Worm (Caenorhabditis elegans): Measurements from ENCODE around the gene stdh-1.

The stdh-1 gene

ce11 chrV:13908120-13908915, 2.0 kb downstream of the stdh-1 start (continued):
- TF ChIP-seq lir-3 (tag; optimal IDR thresholded peaks at IDR 0.05; ENCODE audit: poor library complexity), result peak; percentile 17
- TF ChIP-seq efl-1 (optimal IDR thresholded peaks at IDR 0.05), result no peak
- no peak for TF ChIP-seq efl-1 (GFP tag; optimal IDR thresholded peaks at IDR 0.05 in 1 of 2)
- TF ChIP-seq grh-1 (GFP tag; IDR thresholded peaks at IDR 0.05), result no peak
- TF ChIP-seq dsc-1 (tag; optimal IDR thresholded peaks at IDR 0.05), result no peak
- no peak for TF ChIP-seq C16A3.4 (tag; optimal IDR thresholded peaks at IDR 0.05)
- TF ChIP-seq sptf-1 (tag; optimal IDR thresholded peaks at IDR 0.05), result no peak

- TF ChIP-seq vab-15 (tag; optimal IDR thresholded peaks at IDR 0.05) (no peak), tlp-1 (tag; optimal IDR thresholded peaks at IDR 0.05) (no peak), ceh-88 (GFP tag; IDR thresholded peaks at IDR 0.05) (peak; percentile 1; the same call in 1 of the 2 replicates), nhr-20 (tag; optimal IDR thresholded peaks at IDR 0.05) (no peak), nhr-71 (tag; optimal IDR thresholded peaks at IDR 0.05) (no peak)
Observed at ce11 chrV:13908916-13909176, 2.6 kb downstream of the stdh-1 start, which contains the start of gene C06B3.6. TSS of gene C06B3.6 (minus strand) at chrV:13908967.

- TF ChIP-seq dsc-1 (tag; optimal IDR thresholded peaks at IDR 0.05) (peak; percentile 84), nhr-84 (tag; optimal IDR thresholded peaks at IDR 0.05) (no peak), fkh-8 (tag; optimal IDR thresholded peaks at IDR 0.05) (peak; percentile 90), skn-1 (tag; optimal IDR thresholded peaks at IDR 0.05) (peak; percentile 84), sptf-1 (tag; optimal IDR thresholded peaks at IDR 0.05) (no peak), hpl-2 (GFP tag; optimal IDR thresholded peaks at IDR 0.05) (no peak), dpl-1 (GFP tag; optimal IDR thresholded peaks at IDR 0.05) (peak; percentile 45 to 54 (median 52)), tbx-2 (tag; optimal IDR thresholded peaks at IDR 0.05) (peak; percentile 75), unc-86 (tag; optimal IDR thresholded peaks at IDR 0.05) (no peak), lin-13 (GFP tag; optimal IDR thresholded peaks at IDR 0.05) (peak; percentile 78), nhr-19 (GFP tag; conservative IDR thresholded peaks at IDR 0.05) (peak; percentile 96), efl-3 (GFP tag; optimal IDR thresholded peaks at IDR 0.05) (no peak), nhr-90 (tag; optimal IDR thresholded peaks at IDR 0.05; ENCODE audit: poor library complexity) (peak; percentile 83), aly-2 (tag; optimal IDR thresholded peaks at IDR 0.05) (no peak), nhr-71 (tag; optimal IDR thresholded peaks at IDR 0.05) (peak; percentile 97), fos-1 (tag; optimal IDR thresholded peaks at IDR 0.05) (peak; percentile 62), xbp-1 (tag; optimal IDR thresholded peaks at IDR 0.05) (peak; percentile 89), alr-1 (tag; optimal IDR thresholded peaks at IDR 0.05; ENCODE audit: borderline replicate concordance) (no peak), nhr-11 (tag; optimal IDR thresholded peaks at IDR 0.05) (peak; percentile 55), nhr-85 (tag) (peak; percentile 97), fkh-4 (tag; optimal IDR thresholded peaks at IDR 0.05; ENCODE audit: borderline replicate concordance) (no peak), aha-1 (tag; optimal IDR thresholded peaks at IDR 0.05) (peak; percentile 10), isw-1 (GFP tag; IDR thresholded peaks at IDR 0.05) (peak; percentile 16; the same call in 1 of the 2 replicates), ztf-4 (tag; optimal IDR thresholded peaks at IDR 0.05) (peak; percentile 81), egl-27 (tag; optimal IDR thresholded peaks at IDR 0.05) (no peak), egl-13 (tag; optimal IDR thresholded peaks at IDR 0.05) (no peak), vab-15 (tag; optimal IDR thresholded peaks at IDR 0.05) (peak; percentile 100), fkh-10 (GFP tag; optimal IDR thresholded peaks at IDR 0.05) (no peak), lsy-2 (tag; optimal IDR thresholded peaks at IDR 0.05) (peak; percentile 74 to 85), mab-9 (GFP tag; IDR thresholded peaks at IDR 0.05) (no peak), pqm-1 (tag; optimal IDR thresholded peaks at IDR 0.05) (peak; percentile 46), lin-35 (GFP tag; optimal IDR thresholded peaks at IDR 0.05) (peak; percentile 64 to 90), lin-14 (GFP tag; optimal IDR thresholded peaks at IDR 0.05) (peak; percentile 95), nhr-77 (tag; optimal IDR thresholded peaks at IDR 0.05) (no peak), zip-4 (GFP tag; optimal IDR thresholded peaks at IDR 0.05) (peak; percentile 98), blmp-1 (tag; optimal IDR thresholded peaks at IDR 0.05) (peak; percentile 89), ceh-8 (GFP tag; optimal IDR thresholded peaks at IDR 0.05) (no peak), ama-1 (optimal IDR thresholded peaks at IDR 0.05) (peak; percentile 66), irx-1 (tag; optimal IDR thresholded peaks at IDR 0.05) (peak; percentile 63), zag-1 (tag; optimal IDR thresholded peaks at IDR 0.05) (no peak), ztf-11 (tag; optimal IDR thresholded peaks at IDR 0.05) (no peak)
Observed at ce11 chrV:13909400-13909799, 3.1 kb downstream of the stdh-1 start, which contains the start of gene C06B3.7. TSS of gene C06B3.7 (plus strand) at chrV:13909686.

All from whole organism, L1 larva.